Worm (Caenorhabditis elegans) whole organism, early embryonic: ENCODE data around the gene Y27F2A.9.

Experiments used
- B0310.2 ChIP-seq: sonication (generic microtip); optimal IDR thresholded peaks from 2 replicates; lab custom pipeline; 2016; ENCODE audit warnings: mild to moderate bottlenecking, missing genetic modification characterization, missing compliant biosample characterization
- aly-1 ChIP-seq: sonication (generic microtip); optimal IDR thresholded peaks from 2 replicates; lab custom pipeline; 2016; ENCODE audit warnings: missing genetic modification characterization, missing compliant biosample characterization
- ama-1 ChIP-seq: fragments of 150-350 bp; optimal IDR thresholded peaks from 2 replicates; lab custom pipeline; 2014
- ceh-36 ChIP-seq: sonication (generic microtip); optimal IDR thresholded peaks from 2 replicates; lab custom pipeline; 2016; ENCODE audit warnings: missing genetic modification characterization, inconsistent platforms, missing compliant biosample characterization
- flt-1 ChIP-seq: fragments of 200-800 bp; sonication (Bioruptor generic); IDR thresholded peaks from 2 replicates; pipeline ENCODE4 v1.3.6; 2022; ENCODE audit warnings: missing genetic modification characterization, missing compliant biosample characterization
- hmg-4 ChIP-seq: fragments of 200-800 bp; sonication (Bioruptor generic); optimal IDR thresholded peaks from 2 replicates; lab custom pipeline; 2018; ENCODE audit warnings: mild to moderate bottlenecking, missing genetic modification characterization, missing compliant biosample characterization
- hnd-1 ChIP-seq: sonication (generic microtip); optimal IDR thresholded peaks from 2 replicates; lab custom pipeline; 2016; ENCODE audit warnings: missing genetic modification characterization, missing compliant biosample characterization
- pes-1 ChIP-seq: fragments of 200-800 bp; sonication (Bioruptor generic); IDR thresholded peaks from 2 replicates; pipeline ENCODE4 v1.3.6; 2022; ENCODE audit warnings: missing genetic modification reagents, missing genetic modification characterization, missing compliant biosample characterization
- scrt-1 ChIP-seq: fragments of 200-800 bp; sonication (Bioruptor generic); IDR thresholded peaks from 2 replicates; pipeline ENCODE4 v1.3.6; 2022; ENCODE audit warnings: missing genetic modification characterization, missing compliant biosample characterization
- sea-1 ChIP-seq: fragments of 200-800 bp; sonication (Bioruptor generic); conservative IDR thresholded peaks from 2 replicates; pipeline ENCODE4 v1.3.6; 2022; ENCODE audit warnings: missing genetic modification characterization, missing compliant biosample characterization
- tbx-11 ChIP-seq: fragments of 200-800 bp; sonication (Bioruptor generic); IDR thresholded peaks from 2 replicates; pipeline ENCODE4 v1.3.6; 2022; ENCODE audit warnings: missing genetic modification characterization, missing compliant biosample characterization
- tbx-37 ChIP-seq: fragments of 200-800 bp; sonication (Bioruptor generic); conservative IDR thresholded peaks from 2 replicates; pipeline ENCODE4 v1.3.6; 2022; ENCODE audit warnings: missing genetic modification reagents, missing genetic modification characterization, missing compliant biosample characterization
- tra-4 ChIP-seq: sonication (generic microtip); optimal IDR thresholded peaks from 2 replicates; lab custom pipeline; 2017; ENCODE audit warnings: missing genetic modification characterization, missing compliant biosample characterization

DNA sequence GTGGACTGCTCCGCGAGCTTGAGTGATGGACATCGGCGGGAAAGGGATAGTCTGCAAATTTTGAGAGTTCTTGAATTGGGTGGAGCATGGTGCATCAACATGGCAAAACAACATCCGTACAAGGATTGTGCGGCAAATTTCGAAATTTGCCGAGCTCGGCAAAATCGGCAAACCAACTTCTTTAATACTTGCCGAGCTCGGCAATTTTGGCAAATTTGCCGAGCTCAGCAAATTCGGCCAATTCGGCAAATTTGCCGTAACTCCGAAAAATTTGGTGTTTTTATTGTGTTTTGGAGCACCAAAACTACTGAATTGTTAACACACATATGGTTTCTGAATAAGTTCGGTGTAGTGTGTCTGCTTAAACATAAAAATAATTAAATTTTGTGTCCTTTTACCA, 21.4 kb downstream of the Y27F2A.9 start, which contains the start of gene fbxc-55:
- TF ChIP-seq sea-1 (GFP tag; lab: Robert Waterston, UW) (no peak), aly-1 (no peak), ama-1 (lab: Kevin White, UChicago) (no peak), tbx-11 (no peak), tra-4 (no peak), B0310.2 (no peak), pes-1 (GFP tag; lab: Robert Waterston, UW) (no peak), ceh-36 (tag; lab: Kevin White, UChicago) (no peak), flt-1 (GFP tag; lab: Robert Waterston, UW) (no peak), scrt-1 (no peak), hnd-1 (tag; lab: Kevin White, UChicago) (no peak), tbx-37 (GFP tag; lab: Robert Waterston, UW) (no peak), hmg-4 (GFP tag; lab: Kevin White, UChicago) (no peak)
